Worm (Caenorhabditis elegans) whole organism, early embryonic: Measurements from ENCODE around the gene K08B12.1.

Source experiments
- B0310.2 ChIP-seq: sonication (generic microtip); optimal IDR thresholded peaks from 2 replicates; lab custom pipeline; 2016; ENCODE audit warnings: mild to moderate bottlenecking, missing genetic modification characterization, missing compliant biosample characterization
- F13C5.2 ChIP-seq: sonication (generic microtip); optimal IDR thresholded peaks from 2 replicates; lab custom pipeline; 2017; ENCODE audit warnings: mild to moderate bottlenecking, missing genetic modification characterization, inconsistent platforms, missing compliant biosample characterization
- aly-1 ChIP-seq: sonication (generic microtip); optimal IDR thresholded peaks from 2 replicates; lab custom pipeline; 2016; ENCODE audit warnings: missing genetic modification characterization, missing compliant biosample characterization
- ama-1 ChIP-seq: fragments of 150-350 bp; optimal IDR thresholded peaks from 2 replicates; lab custom pipeline; 2014
- ceh-13 ChIP-seq: fragments of 200-800 bp; sonication (Bioruptor generic); optimal IDR thresholded peaks from 2 replicates; lab custom pipeline; 2018; ENCODE audit warnings: mild to moderate bottlenecking, missing genetic modification characterization, missing compliant biosample characterization
- ceh-36 ChIP-seq: sonication (generic microtip); optimal IDR thresholded peaks from 2 replicates; lab custom pipeline; 2016; ENCODE audit warnings: missing genetic modification characterization, inconsistent platforms, missing compliant biosample characterization
- ets-7 ChIP-seq: sonication (generic microtip); optimal IDR thresholded peaks from 2 replicates; lab custom pipeline; 2016; ENCODE audit warnings: missing genotype, missing genetic modification characterization, missing compliant biosample characterization
- flt-1 ChIP-seq: fragments of 200-800 bp; sonication (Bioruptor generic); IDR thresholded peaks from 2 replicates; pipeline ENCODE4 v1.3.6; 2022; ENCODE audit warnings: missing genetic modification characterization, missing compliant biosample characterization
- hmbx-1 ChIP-seq: sonication (generic microtip); optimal IDR thresholded peaks from 2 replicates; lab custom pipeline; 2016; ENCODE audit warnings: mild to moderate bottlenecking, missing genetic modification characterization, missing compliant biosample characterization
- hmg-4 ChIP-seq: fragments of 200-800 bp; sonication (Bioruptor generic); optimal IDR thresholded peaks from 2 replicates; lab custom pipeline; 2018; ENCODE audit warnings: mild to moderate bottlenecking, missing genetic modification characterization, missing compliant biosample characterization
- hnd-1 ChIP-seq: sonication (generic microtip); optimal IDR thresholded peaks from 2 replicates; lab custom pipeline; 2016; ENCODE audit warnings: missing genetic modification characterization, missing compliant biosample characterization
- pes-1 ChIP-seq: fragments of 200-800 bp; sonication (Bioruptor generic); IDR thresholded peaks from 2 replicates; pipeline ENCODE4 v1.3.6; 2022; ENCODE audit warnings: missing genetic modification reagents, missing genetic modification characterization, missing compliant biosample characterization
- scrt-1 ChIP-seq: fragments of 200-800 bp; sonication (Bioruptor generic); IDR thresholded peaks from 2 replicates; pipeline ENCODE4 v1.3.6; 2022; ENCODE audit warnings: missing genetic modification characterization, missing compliant biosample characterization
- sea-1 ChIP-seq: fragments of 200-800 bp; sonication (Bioruptor generic); conservative IDR thresholded peaks from 2 replicates; pipeline ENCODE4 v1.3.6; 2022; ENCODE audit warnings: missing genetic modification characterization, missing compliant biosample characterization
- tbx-11 ChIP-seq: fragments of 200-800 bp; sonication (Bioruptor generic); IDR thresholded peaks from 2 replicates; pipeline ENCODE4 v1.3.6; 2022; ENCODE audit warnings: missing genetic modification characterization, missing compliant biosample characterization
- tbx-37 ChIP-seq: fragments of 200-800 bp; sonication (Bioruptor generic); conservative IDR thresholded peaks from 2 replicates; pipeline ENCODE4 v1.3.6; 2022; ENCODE audit warnings: missing genetic modification reagents, missing genetic modification characterization, missing compliant biosample characterization
- tra-4 ChIP-seq: sonication (generic microtip); optimal IDR thresholded peaks from 2 replicates; lab custom pipeline; 2017; ENCODE audit warnings: missing genetic modification characterization, missing compliant biosample characterization

Gene K08B12.1

ce11 chrV:6250959-6251598, 8.1 kb upstream of the K08B12.1 start:
- TF ChIP-seq ceh-13 (GFP tag; lab: Kevin White, UChicago) (no peak), tbx-37 (GFP tag; lab: Robert Waterston, UW) (no peak), hmg-4 (GFP tag; lab: Kevin White, UChicago) (no peak), flt-1 (no peak), F13C5.2 (tag; lab: Kevin White, UChicago) (no peak), tbx-11 (GFP tag; lab: Robert Waterston, UW) (no peak), sea-1 (GFP tag; lab: Robert Waterston, UW) (no peak), hmbx-1 (no peak), B0310.2 (tag; lab: Kevin White, UChicago) (no peak), scrt-1 (no peak), ceh-36 (tag; lab: Kevin White, UChicago) (no peak)

- no peak for TF ChIP-seq sea-1 (GFP tag; lab: Robert Waterston, UW)
- TF ChIP-seq tbx-37 (GFP tag; lab: Robert Waterston, UW), result no peak
- TF ChIP-seq tbx-11 (GFP tag; lab: Robert Waterston, UW), result no peak
- TF ChIP-seq scrt-1, result no peak
- TF ChIP-seq F13C5.2 (tag; lab: Kevin White, UChicago), result no peak
- no peak for TF ChIP-seq aly-1
- no peak for TF ChIP-seq tra-4 (tag; lab: Kevin White, UChicago)
- TF ChIP-seq ceh-36 (tag; lab: Kevin White, UChicago), result no peak
- TF ChIP-seq ceh-13 (GFP tag; lab: Kevin White, UChicago), result no peak
- no peak for TF ChIP-seq hmg-4 (GFP tag; lab: Kevin White, UChicago)
- no peak for TF ChIP-seq pes-1 (GFP tag; lab: Robert Waterston, UW)
- no peak for TF ChIP-seq ets-7 (tag; lab: Kevin White, UChicago)
- no peak for TF ChIP-seq flt-1
Measured at ce11 chrV:6253936-6254335, 5.2 kb upstream of the K08B12.1 start.

- peak; percentile 57 for TF ChIP-seq tbx-11 (GFP tag; lab: Robert Waterston, UW)
- TF ChIP-seq scrt-1, result peak; percentile 74
- TF ChIP-seq F13C5.2 (tag; lab: Kevin White, UChicago), result peak; percentile 95
- peak; percentile 71 for TF ChIP-seq flt-1
- peak; percentile 82 for TF ChIP-seq aly-1
- no peak for TF ChIP-seq ama-1 (lab: Kevin White, UChicago)
- peak; percentile 37 for TF ChIP-seq ceh-13 (GFP tag; lab: Kevin White, UChicago)
- no peak for TF ChIP-seq hnd-1 (tag; lab: Kevin White, UChicago)
- TF ChIP-seq hmg-4 (GFP tag; lab: Kevin White, UChicago), result peak; percentile 95
- no peak for TF ChIP-seq hmbx-1
- TF ChIP-seq pes-1 (GFP tag; lab: Robert Waterston, UW), result no peak; the same call in 1 of the 2 replicates
- TF ChIP-seq sea-1 (GFP tag; lab: Robert Waterston, UW), result peak; percentile 77
- TF ChIP-seq ceh-36 (tag; lab: Kevin White, UChicago), result peak; percentile 54
- TF ChIP-seq ets-7 (tag; lab: Kevin White, UChicago), result peak; percentile 33
- TF ChIP-seq tbx-37 (GFP tag; lab: Robert Waterston, UW), result peak; percentile 76
- TF ChIP-seq B0310.2 (tag; lab: Kevin White, UChicago), result peak; percentile 64
- TF ChIP-seq tra-4 (tag; lab: Kevin White, UChicago), result no peak
Measured at ce11 chrV:6267237-6267812, 8.2 kb downstream of the K08B12.1 start, which contains the start of gene mrck-1. mrck-1 (minus strand) TSS chrV:6267287.

- TF ChIP-seq ets-7 (tag; lab: Kevin White, UChicago), result no peak
- TF ChIP-seq sea-1 (GFP tag; lab: Robert Waterston, UW), result no peak
- TF ChIP-seq aly-1, result no peak
- TF ChIP-seq ceh-36 (tag; lab: Kevin White, UChicago), result no peak
- no peak for TF ChIP-seq hmbx-1
- no peak for TF ChIP-seq pes-1 (GFP tag; lab: Robert Waterston, UW)
- no peak for TF ChIP-seq scrt-1
- TF ChIP-seq tra-4 (tag; lab: Kevin White, UChicago), result no peak
Measured at ce11 chrV:6267978-6268377, 8.8 kb downstream of the K08B12.1 start.

- TF ChIP-seq tbx-11 (GFP tag; lab: Robert Waterston, UW) (no peak), ama-1 (lab: Kevin White, UChicago) (no peak), hnd-1 (tag; lab: Kevin White, UChicago) (no peak), pes-1 (GFP tag; lab: Robert Waterston, UW) (no peak), flt-1 (no peak), ceh-36 (tag; lab: Kevin White, UChicago) (no peak), ets-7 (tag; lab: Kevin White, UChicago) (no peak), tra-4 (tag; lab: Kevin White, UChicago) (no peak), tbx-37 (GFP tag; lab: Robert Waterston, UW) (no peak), F13C5.2 (tag; lab: Kevin White, UChicago) (no peak), scrt-1 (no peak)
Measured at ce11 chrV:6268526-6268925, 9.4 kb downstream of the K08B12.1 start.

ce11 chrV:6268961-6269360, 9.8 kb downstream of the K08B12.1 start:
- TF ChIP-seq ceh-13 (GFP tag; lab: Kevin White, UChicago) (no peak), hmg-4 (GFP tag; lab: Kevin White, UChicago) (no peak), ama-1 (lab: Kevin White, UChicago) (no peak), hmbx-1 (no peak), ceh-36 (tag; lab: Kevin White, UChicago) (no peak), aly-1 (no peak), tbx-11 (GFP tag; lab: Robert Waterston, UW) (no peak), scrt-1 (no peak), hnd-1 (tag; lab: Kevin White, UChicago) (no peak), B0310.2 (tag; lab: Kevin White, UChicago) (no peak), pes-1 (GFP tag; lab: Robert Waterston, UW) (no peak), tra-4 (tag; lab: Kevin White, UChicago) (no peak), F13C5.2 (tag; lab: Kevin White, UChicago) (no peak), sea-1 (GFP tag; lab: Robert Waterston, UW) (no peak), tbx-37 (GFP tag; lab: Robert Waterston, UW) (no peak), ets-7 (tag; lab: Kevin White, UChicago) (no peak), flt-1 (no peak)
